Fruit fly (Drosophila melanogaster) whole organism, adult: Measurements from ENCODE around the gene Elp1.

Experiments
- CG5204 ChIP-seq: fragments of 200-800 bp; sonication (Bioruptor generic); optimal IDR thresholded peaks from 2 replicates; lab custom pipeline; 2016; ENCODE audit warnings: missing biosample characterization, missing genetic modification characterization
- CG7045 ChIP-seq: fragments of 200-800 bp; sonication (Bioruptor generic); optimal IDR thresholded peaks from 2 replicates; lab custom pipeline; 2017; ENCODE audit warnings: missing biosample characterization, mild to moderate bottlenecking, missing genetic modification characterization
- Crg-1 ChIP-seq: fragments of 200-800 bp; sonication (Bioruptor generic); optimal IDR thresholded peaks from 2 replicates; lab custom pipeline; 2016; ENCODE audit warnings: missing biosample characterization, missing genetic modification characterization
- Hr96 ChIP-seq: fragments of 200-800 bp; sonication (Bioruptor generic); optimal IDR thresholded peaks from 2 replicates; lab custom pipeline; 2016; ENCODE audit warnings: missing biosample characterization, missing genetic modification characterization
- bab1 ChIP-seq: fragments of 200-800 bp; sonication (Bioruptor generic); optimal IDR thresholded peaks from 3 replicates; lab custom pipeline; 2019; ENCODE audit warnings: missing biosample characterization, mild to moderate bottlenecking, missing genetic modification characterization, moderate library complexity
- kay ChIP-seq: fragments of 200-800 bp; sonication (Bioruptor generic); peaks from one replicate; lab custom pipeline; 2016; ENCODE audit warnings: missing biosample characterization, missing genetic modification characterization, borderline replicate concordance
- ovo ChIP-seq: fragments of 200-800 bp; sonication (Bioruptor generic); optimal IDR thresholded peaks from 2 replicates; lab custom pipeline; 2016; ENCODE audit warnings: missing biosample characterization, missing genetic modification characterization
- pad ChIP-seq: fragments of 200-800 bp; sonication (Bioruptor generic); optimal IDR thresholded peaks from 3 replicates; lab custom pipeline; 2017; ENCODE audit warnings: missing biosample characterization, missing genetic modification characterization, mild to moderate bottlenecking, moderate library complexity, missing genetic modification reagents

- TF ChIP-seq CG5204 (GFP tag; lab: Kevin White, UChicago) = no peak
- TF ChIP-seq ovo (GFP tag; lab: Kevin White, UChicago) = no peak
- TF ChIP-seq Crg-1 (GFP tag; lab: Kevin White, UChicago) = no peak
- TF ChIP-seq kay (GFP tag; lab: Kevin White, UChicago) = peak; percentile 64
- TF ChIP-seq Hr96 (GFP tag; lab: Kevin White, UChicago) = no peak
- no peak for TF ChIP-seq bab1
- no peak for TF ChIP-seq pad (GFP tag; lab: Kevin White, UChicago)
- no peak for TF ChIP-seq CG7045 (GFP tag; lab: Kevin White, UChicago)
Measured at dm6 chr3R:11688055-11688454, 37.3 kb downstream of the Elp1 start, which contains the start of gene CG6834.
